Fruit fly (Drosophila melanogaster) whole organism, embryonic: ENCODE results near the gene Apoltp.

Experiments used
- MBD-R2 ChIP-seq: fragments of 200-800 bp; sonication (Bioruptor generic); IDR thresholded peaks from 2 replicates; pipeline ENCODE4 v1.3.6; 2022; ENCODE audit warnings: missing biosample characterization, missing genetic modification characterization
- rib ChIP-seq: fragments of 200-800 bp; sonication (Bioruptor generic); IDR thresholded peaks from 2 replicates; pipeline ENCODE4 v1.3.6; 2022; ENCODE audit warnings: missing biosample characterization, missing genetic modification characterization

- TF ChIP-seq rib, result no peak
- no peak for TF ChIP-seq MBD-R2 (GFP tag; lab: Robert Waterston, UW)
Observed at dm6 chr2L:9601220-9601619, 32.8 kb upstream of the Apoltp start.
